Worm (Caenorhabditis elegans) whole organism, L3 larva: ENCODE data around the gene C08E3.15.

Experiments
- nhr-11 ChIP-seq: fragments of 150-350 bp; optimal IDR thresholded peaks from 2 replicates; lab custom pipeline; 2014; ENCODE audit warnings: missing biosample characterization, missing genetic modification characterization
- nhr-237 ChIP-seq: fragments of 150-350 bp; optimal IDR thresholded peaks from 2 replicates; lab custom pipeline; 2014; ENCODE audit warnings: missing biosample characterization, missing genetic modification characterization
- nhr-28 ChIP-seq: fragments of 150-350 bp; optimal IDR thresholded peaks from 2 replicates; lab custom pipeline; 2014; ENCODE audit warnings: missing biosample characterization, missing genetic modification characterization
- nhr-76 ChIP-seq: fragments of 150-350 bp; sonication (generic microtip); optimal IDR thresholded peaks from 5 replicates; lab custom pipeline; 2014; ENCODE audit warnings: missing biosample characterization, missing genetic modification characterization
- pha-4 ChIP-seq: fragments of 150-350 bp; optimal IDR thresholded peaks from 2 replicates; lab custom pipeline; 2014; ENCODE audit warnings: missing biosample characterization, missing genetic modification reagents, missing genetic modification characterization
- pqm-1 ChIP-seq: fragments of 150-350 bp; optimal IDR thresholded peaks from 2 replicates; lab custom pipeline; 2017; ENCODE audit warnings: missing biosample characterization, missing genetic modification characterization, inconsistent platforms
- unc-62 ChIP-seq: fragments of 150-350 bp; sonication (generic microtip); optimal IDR thresholded peaks from 4 replicates; lab custom pipeline; 2014; ENCODE audit warnings: missing biosample characterization, missing genetic modification reagents, missing genetic modification characterization

- no peak for TF ChIP-seq nhr-28 (tag; lab: Kevin White, UChicago)
- TF ChIP-seq nhr-76: no peak
- TF ChIP-seq nhr-237 (tag; lab: Kevin White, UChicago): no peak
- TF ChIP-seq pqm-1: no peak
- TF ChIP-seq unc-62 (GFP tag; lab: Kevin White, UChicago): no peak
- TF ChIP-seq nhr-11 (tag; lab: Kevin White, UChicago): no peak
- TF ChIP-seq pha-4 (tag; lab: Kevin White, UChicago): no peak
Observed at ce11 chrII:1579886-1580285, 47.8 kb downstream of the C08E3.15 start, which contains the start of gene math-38.
